Worm (Caenorhabditis elegans) whole organism, young adult: Measurements from ENCODE around the gene Y46B2A.4.

Experiments
- atf-7 ChIP-seq: sonication (generic microtip); optimal IDR thresholded peaks from 2 replicates; lab custom pipeline; 2017; ENCODE audit warnings: mild to moderate bottlenecking, missing genetic modification characterization, missing compliant biosample characterization
- ceh-100 ChIP-seq: fragments of 200-800 bp; sonication (Bioruptor generic); IDR thresholded peaks from 2 replicates; pipeline ENCODE4 v1.3.6; 2022; ENCODE audit warnings: missing genetic modification reagents, missing genetic modification characterization, missing compliant biosample characterization
- chd-7 ChIP-seq: sonication (generic microtip); optimal IDR thresholded peaks from 2 replicates; lab custom pipeline; 2016; ENCODE audit warnings: mild to moderate bottlenecking, missing genetic modification characterization, moderate library complexity, missing compliant biosample characterization
- dpff-1 ChIP-seq: sonication (generic microtip); optimal IDR thresholded peaks from 2 replicates; lab custom pipeline; 2017; ENCODE audit warnings: mild to moderate bottlenecking, missing genetic modification characterization, missing compliant biosample characterization
- gei-17 ChIP-seq: fragments of 200-800 bp; sonication (Bioruptor generic); optimal IDR thresholded peaks from 2 replicates; lab custom pipeline; 2018; ENCODE audit warnings: mild to moderate bottlenecking, missing genetic modification characterization, missing compliant biosample characterization
- pha-4 ChIP-seq: fragments of 150-350 bp; sonication (generic microtip); optimal IDR thresholded peaks from 2 replicates; lab custom pipeline; 2014; ENCODE audit warnings: missing biosample characterization, missing genetic modification reagents, missing genetic modification characterization
- tbx-9 ChIP-seq: sonication (generic microtip); optimal IDR thresholded peaks from 2 replicates; lab custom pipeline; 2016; ENCODE audit warnings: borderline replicate concordance, missing genetic modification characterization, inconsistent platforms, missing compliant biosample characterization
- unc-130 ChIP-seq: sonication (generic microtip); optimal IDR thresholded peaks from 2 replicates; lab custom pipeline; 2016; ENCODE audit warnings: missing genetic modification reagents, missing genetic modification characterization, missing compliant biosample characterization
- xnd-1 ChIP-seq: sonication (generic microtip); optimal IDR thresholded peaks from 2 replicates; lab custom pipeline; 2016; ENCODE audit warnings: missing genotype, missing genetic modification reagents, missing genetic modification characterization, missing compliant biosample characterization
- ztf-22 ChIP-seq: fragments of 200-800 bp; sonication (Bioruptor generic); optimal IDR thresholded peaks from 2 replicates; lab custom pipeline; 2018; ENCODE audit warnings: mild to moderate bottlenecking, missing genetic modification characterization, moderate library complexity, missing compliant biosample characterization
- ztf-26 ChIP-seq: sonication (generic microtip); optimal IDR thresholded peaks from 2 replicates; lab custom pipeline; 2017; ENCODE audit warnings: missing genetic modification characterization, missing compliant biosample characterization
- ztf-28 ChIP-seq: fragments of 200-800 bp; sonication (Bioruptor generic); IDR thresholded peaks from 2 replicates; pipeline ENCODE4 v1.3.6; 2022; ENCODE audit warnings: missing genetic modification reagents, missing genetic modification characterization, missing compliant biosample characterization

DNA sequence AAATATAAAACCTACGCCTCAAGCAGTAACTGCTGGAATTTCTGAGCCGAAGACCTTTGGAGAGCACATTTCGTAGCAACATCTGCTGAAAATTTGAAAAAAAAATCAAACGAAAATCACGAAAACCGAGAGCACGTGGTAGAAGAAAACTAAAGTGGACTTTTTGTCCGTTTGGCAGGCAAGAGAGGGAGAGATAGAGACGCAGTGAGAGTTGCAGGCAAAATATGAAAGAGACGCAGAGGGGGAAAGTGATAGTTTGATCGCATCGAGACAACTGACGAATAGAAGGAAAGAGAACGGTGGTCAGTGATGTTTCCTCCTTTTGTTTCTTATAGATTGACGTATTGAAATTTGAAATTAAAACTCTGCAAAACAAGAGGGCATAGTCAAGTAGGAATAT is 13.1 kb upstream of the Y46B2A.4 start, which contains the start of the genes acdh-9 and F28A10.13:
- TF ChIP-seq xnd-1 (tag; lab: Kevin White, UChicago) (no peak), gei-17 (no peak), ztf-28 (GFP tag; lab: Robert Waterston, UW) (no peak), atf-7 (tag; lab: Kevin White, UChicago) (no peak), tbx-9 (tag; lab: Kevin White, UChicago) (no peak), ztf-22 (GFP tag; lab: Kevin White, UChicago) (no peak), chd-7 (tag; lab: Kevin White, UChicago) (no peak), ceh-100 (GFP tag; lab: Robert Waterston, UW) (no peak), ztf-26 (tag; lab: Kevin White, UChicago) (no peak), dpff-1 (no peak), unc-130 (GFP tag; lab: Kevin White, UChicago) (no peak), pha-4 (no peak)
